Fruit fly (Drosophila melanogaster): ENCODE data around the gene Non2.

The Non2 gene

DNA sequence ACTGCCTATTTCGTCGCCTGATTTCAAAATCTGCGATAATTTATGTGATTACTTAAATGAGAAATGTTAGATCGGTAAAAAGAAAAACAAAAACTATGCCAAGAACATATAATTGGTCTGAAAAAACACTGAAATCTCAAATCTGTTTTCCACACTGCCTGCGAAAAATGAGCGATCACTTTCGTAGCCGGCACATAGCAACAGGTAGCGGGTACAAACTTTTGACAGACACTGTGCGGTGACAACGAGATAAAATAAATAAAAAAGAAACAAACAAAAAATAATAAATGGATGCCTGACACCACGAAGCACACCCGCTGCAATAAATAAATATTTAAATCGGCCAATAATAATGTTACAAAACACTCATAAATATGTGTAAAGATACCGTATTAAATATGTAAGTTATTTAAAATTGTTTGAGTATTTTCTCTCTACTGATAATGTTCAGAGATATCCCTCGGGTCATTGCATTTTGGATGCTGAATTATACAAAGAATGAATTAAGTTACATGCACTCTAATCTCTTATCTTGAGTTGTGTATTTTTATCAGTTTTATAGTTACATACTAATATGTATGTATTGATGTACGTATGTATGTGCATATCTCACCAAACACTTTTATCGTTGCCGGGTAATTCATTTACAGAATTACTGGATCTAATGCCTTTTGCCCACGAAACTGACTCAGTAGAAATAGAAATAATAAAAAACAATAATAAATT lies 1.6 kb upstream of the Non2 start (continued):
- TF ChIP-seq CG11723 (GFP tag; optimal IDR thresholded peaks at IDR 0.05) (no peak), Xrp1 (GFP tag; IDR thresholded peaks at IDR 0.05) (peak; percentile 9; the same call in 1 of the 2 replicates), MTF-1 (GFP tag; optimal IDR thresholded peaks at IDR 0.05; ENCODE audit: borderline replicate concordance) (no peak), zen2 (GFP tag; IDR thresholded peaks at IDR 0.05; ENCODE audit: partially characterized antibody) (no peak), CoRest (tag; optimal IDR thresholded peaks at IDR 0.05) (no peak), ash1 (GFP tag; optimal IDR thresholded peaks at IDR 0.05) (no peak), NFAT (GFP tag; IDR thresholded peaks at IDR 0.05) (peak; percentile 38; the same call in 1 of the 2 replicates), klu (GFP tag; IDR thresholded peaks at IDR 0.05) (no peak), CG3163 (GFP tag; optimal IDR thresholded peaks at IDR 0.05) (no peak), en (GFP tag; optimal IDR thresholded peaks at IDR 0.05) (no peak), D19B (GFP tag; optimal IDR thresholded peaks at IDR 0.05) (no peak), dmrt99B (tag; optimal IDR thresholded peaks at IDR 0.05) (peak; percentile 30), CG17568 (GFP tag; optimal IDR thresholded peaks at IDR 0.05) (no peak), CG4404 (GFP tag; IDR thresholded peaks at IDR 0.05) (no peak), cwo (GFP tag; optimal IDR thresholded peaks at IDR 0.05) (no peak), Dek (tag; optimal IDR thresholded peaks at IDR 0.05) (no peak), CG13894 (tag; optimal IDR thresholded peaks at IDR 0.05) (no peak), CG31365 (tag; optimal IDR thresholded peaks at IDR 0.05) (no peak), esg (GFP tag; conservative IDR thresholded peaks at IDR 0.05) (no peak), org-1 (GFP tag; optimal IDR thresholded peaks at IDR 0.05) (no peak), CG9437 (GFP tag; optimal IDR thresholded peaks at IDR 0.05) (no peak), hth (optimal IDR thresholded peaks at IDR 0.05) (no peak), dpn (GFP tag; optimal IDR thresholded peaks at IDR 0.05) (no peak), CG12659 (GFP tag; optimal IDR thresholded peaks at IDR 0.05) (no peak), pfk (GFP tag; optimal IDR thresholded peaks at IDR 0.05) (no peak), Kr (GFP tag; optimal IDR thresholded peaks at IDR 0.05) (no peak), Hmr (GFP tag; optimal IDR thresholded peaks at IDR 0.05) (no peak), CG1024 (GFP tag; IDR thresholded peaks at IDR 0.05) (no peak), nau (GFP tag; optimal IDR thresholded peaks at IDR 0.05) (no peak), CG12391 (tag; optimal IDR thresholded peaks at IDR 0.05) (peak; percentile 26), Antp (GFP tag; optimal IDR thresholded peaks at IDR 0.05) (peak; percentile 20), tna (GFP tag; IDR thresholded peaks at IDR 0.05; ENCODE audit: partially characterized antibody) (no peak), Sin3A (optimal IDR thresholded peaks at IDR 0.05) (no peak), CG18011 (GFP tag; optimal IDR thresholded peaks at IDR 0.05) (no peak), CG12744 (GFP tag; optimal IDR thresholded peaks at IDR 0.05) (no peak), CG6683 (GFP tag; optimal IDR thresholded peaks at IDR 0.05) (no peak), CG18619 (GFP tag; optimal IDR thresholded peaks at IDR 0.05) (no peak), lbe (GFP tag; optimal IDR thresholded peaks at IDR 0.05) (no peak), CG32767 (GFP tag; IDR thresholded peaks at IDR 0.05) (no peak), CG1233 (GFP tag; optimal IDR thresholded peaks at IDR 0.05) (no peak), CG10431 (GFP tag; optimal IDR thresholded peaks at IDR 0.05) (no peak), seq (GFP tag; IDR thresholded peaks at IDR 0.05) (no peak), Opbp (GFP tag; IDR thresholded peaks at IDR 0.05; ENCODE audit: partially characterized antibody) (no peak), Ssrp (tag; optimal IDR thresholded peaks at IDR 0.05) (no peak), Abd-B (GFP tag; optimal IDR thresholded peaks at IDR 0.05) (no peak), Dad (GFP tag; optimal IDR thresholded peaks at IDR 0.05) (no peak), Ets65A (GFP tag) (peak; percentile 94), ham (GFP tag; IDR thresholded peaks at IDR 0.05) (no peak), CG2875 (GFP tag; optimal IDR thresholded peaks at IDR 0.05) (no peak), CG3065 (GFP tag; optimal IDR thresholded peaks at IDR 0.05) (no peak)

Measured in whole organism, embryonic.